Worm (Caenorhabditis elegans) whole organism, L2 larva: ENCODE results near the gene srh-244.

ENCODE experiments used
- R02D3.7 ChIP-seq: fragments of 150-350 bp; optimal IDR thresholded peaks from 2 replicates; lab custom pipeline; 2014; ENCODE audit warnings: missing biosample characterization, missing genetic modification characterization
- ZK546.5 ChIP-seq: sonication (generic microtip); optimal IDR thresholded peaks from 2 replicates; lab custom pipeline; 2017; ENCODE audit warnings: missing biosample characterization, missing genetic modification characterization
- blmp-1 ChIP-seq: sonication (generic microtip); optimal IDR thresholded peaks from 2 replicates; lab custom pipeline; 2017; ENCODE audit warnings: missing genetic modification characterization, mild to moderate bottlenecking, missing compliant biosample characterization, antibody characterized with exemption, moderate library complexity; ENCODE audit not compliant: insufficient read depth
- lin-39 ChIP-seq: fragments of 150-350 bp; optimal IDR thresholded peaks from 2 replicates; lab custom pipeline; 2014; ENCODE audit warnings: missing biosample characterization, missing genetic modification reagents, missing genetic modification characterization
- mdl-1 ChIP-seq, 2 experiments: fragments of 150-350 bp in 1 of 2; sonication (generic microtip) in 1 of 2; optimal IDR thresholded peaks; 2 replicates each; lab custom pipeline; 2017; ENCODE audit warnings: missing biosample characterization in 2 of 2, missing genetic modification characterization in 2 of 2
- nhr-11 ChIP-seq: fragments of 150-350 bp; optimal IDR thresholded peaks from 2 replicates; lab custom pipeline; 2014; ENCODE audit warnings: missing biosample characterization, missing genetic modification characterization
- nhr-23 ChIP-seq: fragments of 150-350 bp; optimal IDR thresholded peaks from 2 replicates; lab custom pipeline; 2014; ENCODE audit warnings: missing biosample characterization, missing genetic modification reagents, missing genetic modification characterization
- nhr-237 ChIP-seq: fragments of 150-350 bp; optimal IDR thresholded peaks from 2 replicates; lab custom pipeline; 2014; ENCODE audit warnings: missing biosample characterization, missing genetic modification characterization
- unc-39 ChIP-seq: fragments of 150-350 bp; optimal IDR thresholded peaks from 2 replicates; lab custom pipeline; 2014; ENCODE audit warnings: missing biosample characterization, missing genetic modification characterization
- unc-62 ChIP-seq: fragments of 150-350 bp; optimal IDR thresholded peaks from 2 replicates; lab custom pipeline; 2014; ENCODE audit warnings: missing biosample characterization, missing genetic modification reagents, missing genetic modification characterization

DNA sequence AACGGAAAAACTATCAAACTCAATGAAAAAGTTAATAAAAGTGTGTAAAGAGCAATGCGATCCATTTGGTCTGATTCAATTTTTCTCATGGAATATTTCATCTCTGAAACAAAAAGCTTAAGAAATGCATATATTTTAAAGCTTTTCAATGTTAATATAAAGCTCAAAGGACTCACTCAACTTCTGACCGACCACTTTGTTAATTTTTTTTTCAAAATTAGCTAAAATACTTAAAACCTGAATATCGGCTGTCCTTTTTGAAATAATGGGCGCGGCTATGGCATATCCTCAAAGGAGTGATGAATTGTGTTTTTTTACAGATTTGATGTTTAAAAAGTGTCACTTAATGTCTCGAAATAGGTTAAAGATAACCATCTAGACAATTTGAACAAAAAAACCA, 46.1 kb downstream of the srh-244 start, which contains the start of gene C02H6.1:
- TF ChIP-seq unc-62 (GFP tag; lab: Kevin White, UChicago) (no peak), lin-39 (tag; lab: Kevin White, UChicago) (no peak), R02D3.7 (no peak), nhr-23 (no peak), blmp-1 (tag; lab: Kevin White, UChicago) (no peak), nhr-11 (tag; lab: Kevin White, UChicago) (no peak), ZK546.5 (no peak), mdl-1 (tag; optimal IDR thresholded peaks at IDR 0.05; lab: Kevin White, UChicago) (no peak), unc-39 (tag; lab: Kevin White, UChicago) (no peak), nhr-237 (no peak)
